Worm (Caenorhabditis elegans) whole organism, midembryonic: ENCODE data around the gene abu-13.

Experiments
- T22C8.4 ChIP-seq: fragments of 200-800 bp; sonication (Bioruptor generic); IDR thresholded peaks from 2 replicates; pipeline ENCODE4 v1.3.6; 2022; ENCODE audit warnings: missing genetic modification characterization, missing compliant biosample characterization
- cog-1 ChIP-seq: sonication (generic microtip); optimal IDR thresholded peaks from 2 replicates; lab custom pipeline; 2016; ENCODE audit warnings: missing genetic modification characterization, missing compliant biosample characterization
- flt-1 ChIP-seq: fragments of 200-800 bp; sonication (Bioruptor generic); IDR thresholded peaks from 2 replicates; pipeline ENCODE4 v1.3.6; 2022; ENCODE audit warnings: missing genetic modification characterization, missing compliant biosample characterization
- klf-2 ChIP-seq: fragments of 200-800 bp; sonication (Bioruptor generic); conservative IDR thresholded peaks from 2 replicates; pipeline ENCODE4 v1.3.6; 2022; ENCODE audit warnings: missing genetic modification reagents, missing genetic modification characterization, missing compliant biosample characterization
- med-1 ChIP-seq: sonication (generic microtip); optimal IDR thresholded peaks from 2 replicates; lab custom pipeline; 2017; ENCODE audit warnings: missing genetic modification characterization, mild to moderate bottlenecking, missing compliant biosample characterization, antibody characterized with exemption, missing genetic modification reagents; ENCODE audit not compliant: insufficient read depth
- ref-1 ChIP-seq: fragments of 200-800 bp; sonication (Bioruptor generic); conservative IDR thresholded peaks from 2 replicates; pipeline ENCODE4 v1.3.6; 2022; ENCODE audit warnings: missing genetic modification reagents, missing genetic modification characterization, missing compliant biosample characterization
- tab-1 ChIP-seq: fragments of 200-800 bp; sonication (Bioruptor generic); IDR thresholded peaks from 2 replicates; pipeline ENCODE4 v1.3.6; 2022; ENCODE audit warnings: missing genetic modification characterization, missing compliant biosample characterization
- ztf-23 ChIP-seq: fragments of 200-800 bp; sonication (Bioruptor generic); IDR thresholded peaks from 2 replicates; pipeline ENCODE4 v1.3.6; 2022; ENCODE audit warnings: missing genetic modification reagents, missing genetic modification characterization, missing compliant biosample characterization
- ztf-29 ChIP-seq: fragments of 200-800 bp; sonication (Bioruptor generic); IDR thresholded peaks from 2 replicates; pipeline ENCODE4 v1.3.6; 2022; ENCODE audit warnings: missing genetic modification reagents, missing genetic modification characterization, missing compliant biosample characterization

- TF ChIP-seq flt-1 (GFP tag; lab: Robert Waterston, UW) (no peak), klf-2 (GFP tag; lab: Robert Waterston, UW) (no peak), T22C8.4 (GFP tag; lab: Robert Waterston, UW) (no peak), tab-1 (GFP tag; lab: Robert Waterston, UW) (no peak), med-1 (GFP tag; lab: Kevin White, UChicago) (no peak), ztf-29 (GFP tag; lab: Robert Waterston, UW) (no peak), cog-1 (tag; lab: Kevin White, UChicago) (no peak), ztf-23 (GFP tag; lab: Robert Waterston, UW) (no peak), ref-1 (GFP tag; lab: Robert Waterston, UW) (no peak)
These were observed 10.1 kb upstream of the abu-13 start for ce11 chrIII:6955766-6956165.
